Fruit fly (Drosophila melanogaster): Measurements from ENCODE around the gene CG6980.

CG6980 gene

DNA sequence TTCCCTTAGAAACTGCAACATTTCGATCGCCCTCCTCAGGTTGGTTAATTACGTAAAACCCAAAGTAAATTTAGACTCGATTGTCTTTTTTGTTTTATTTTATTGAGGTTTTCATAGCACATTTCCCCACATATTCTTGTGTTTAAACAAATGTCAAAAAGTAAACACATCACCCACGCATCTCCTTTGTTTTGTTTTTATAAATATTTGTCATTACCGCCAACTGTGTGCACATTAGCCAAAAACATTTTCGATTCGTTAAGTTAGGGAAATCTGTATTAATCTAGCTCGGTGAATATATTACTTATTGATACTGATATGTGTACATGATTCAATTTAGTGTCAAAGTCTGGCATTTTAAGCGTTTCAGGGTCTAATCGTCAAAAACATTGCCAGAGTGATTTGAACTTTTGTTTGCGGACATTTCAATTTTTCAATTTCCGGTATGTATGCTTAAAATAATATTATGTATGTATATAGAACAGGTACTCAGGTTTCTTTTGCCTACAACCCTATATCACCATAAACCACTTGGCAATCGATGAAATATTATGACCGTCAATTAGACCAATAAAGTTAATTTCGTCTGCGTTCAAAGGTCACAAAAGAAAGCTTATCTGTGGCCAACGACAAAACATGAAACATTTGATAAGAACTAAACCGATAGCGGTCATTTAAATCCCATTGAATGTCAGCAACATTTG lies 2.3 kb downstream of the CG6980 start (continued):
- TF ChIP-seq eve (GFP tag; optimal IDR thresholded peaks at IDR 0.05) (no peak), CG3995 (GFP tag; optimal IDR thresholded peaks at IDR 0.05) (no peak), Vsx1 (GFP tag; optimal IDR thresholded peaks at IDR 0.05) (peak; percentile 67), salm (tag; optimal IDR thresholded peaks at IDR 0.05) (peak; percentile 57), Ets97D (GFP tag; optimal IDR thresholded peaks at IDR 0.05) (no peak), CG6813 (GFP tag; optimal IDR thresholded peaks at IDR 0.05) (peak; percentile 86), abd-A (tag; optimal IDR thresholded peaks at IDR 0.05) (no peak), CG15696 (tag; optimal IDR thresholded peaks at IDR 0.05) (peak; percentile 54), CG12659 (GFP tag; optimal IDR thresholded peaks at IDR 0.05) (peak; percentile 38), Gsc (GFP tag; IDR thresholded peaks at IDR 0.05) (no peak), sc (optimal IDR thresholded peaks at IDR 0.05) (no peak), sc (GFP tag; optimal IDR thresholded peaks at IDR 0.05) (no peak), CG4328 (GFP tag; optimal IDR thresholded peaks at IDR 0.05) (peak; percentile 61), gce (GFP tag; IDR thresholded peaks at IDR 0.05) (no peak), Ets65A (GFP tag) (no peak), Sry-β (GFP tag; optimal IDR thresholded peaks at IDR 0.05) (peak; percentile 31), CG4854 (GFP tag; optimal IDR thresholded peaks at IDR 0.05) (peak; percentile 63), CG18262 (tag; optimal IDR thresholded peaks at IDR 0.05) (no peak), CG14441 (GFP tag; IDR thresholded peaks at IDR 0.05) (no peak), CG6854 (GFP tag; optimal IDR thresholded peaks at IDR 0.05) (peak; percentile 48), so (GFP tag; IDR thresholded peaks at IDR 0.05) (no peak)

dm6 chr3R:24810844-24811625 lies 3.6 kb downstream of the CG6980 start:
- TF ChIP-seq Scr (GFP tag; IDR thresholded peaks at IDR 0.05; ENCODE audit: partially characterized antibody), result no peak
- TF ChIP-seq Bdp1 (GFP tag; optimal IDR thresholded peaks at IDR 0.05), result peak; percentile 70
- peak; percentile 79 for TF ChIP-seq CG13894 (tag; optimal IDR thresholded peaks at IDR 0.05)
- TF ChIP-seq BtbVII (GFP tag; optimal IDR thresholded peaks at IDR 0.05), result peak; percentile 89
- peak; percentile 89 for TF ChIP-seq Aef1 (GFP tag; IDR thresholded peaks at IDR 0.05)
- peak; percentile 76 for TF ChIP-seq CG12104 (GFP tag; optimal IDR thresholded peaks at IDR 0.05)
- TF ChIP-seq vfl (GFP tag; optimal IDR thresholded peaks at IDR 0.05), result peak; percentile 75
- no peak for TF ChIP-seq Sry-β (GFP tag; optimal IDR thresholded peaks at IDR 0.05)
- no peak for TF ChIP-seq ato (GFP tag; IDR thresholded peaks at IDR 0.05; ENCODE audit: partially characterized antibody)
- TF ChIP-seq pzg (GFP tag; optimal IDR thresholded peaks at IDR 0.05), result peak; percentile 17
- peak; percentile 91 for TF ChIP-seq schlank (tag; optimal IDR thresholded peaks at IDR 0.05)
- TF ChIP-seq CG2875 (GFP tag; optimal IDR thresholded peaks at IDR 0.05), result peak; percentile 77
- peak; percentile 78 for TF ChIP-seq CG31224 (GFP tag; IDR thresholded peaks at IDR 0.05)
- TF ChIP-seq toy (GFP tag; IDR thresholded peaks at IDR 0.05), result peak; percentile 67; the same call in 1 of the 2 replicates
- TF ChIP-seq her (GFP tag; optimal IDR thresholded peaks at IDR 0.05), result peak; percentile 79
- TF ChIP-seq Drgx (GFP tag; IDR thresholded peaks at IDR 0.05), result peak; percentile 95
- peak; percentile 90 for TF ChIP-seq Xrp1 (GFP tag; IDR thresholded peaks at IDR 0.05)
- TF ChIP-seq mirr (GFP tag; optimal IDR thresholded peaks at IDR 0.05), result peak; percentile 92
- TF ChIP-seq fu2 (GFP tag; optimal IDR thresholded peaks at IDR 0.05), result peak; percentile 84
- peak; percentile 78 for TF ChIP-seq CG15011 (GFP tag; optimal IDR thresholded peaks at IDR 0.05)
- TF ChIP-seq dm (GFP tag; optimal IDR thresholded peaks at IDR 0.05), result peak; percentile 71
- TF ChIP-seq tgo (GFP tag; IDR thresholded peaks at IDR 0.05), result peak; percentile 83
- TF ChIP-seq Dbx (GFP tag; IDR thresholded peaks at IDR 0.05), result peak; percentile 90
- peak; percentile 95 for TF ChIP-seq Rfx (GFP tag; IDR thresholded peaks at IDR 0.05)
- TF ChIP-seq Fer2 (tag; optimal IDR thresholded peaks at IDR 0.05), result peak; percentile 83
- no peak for TF ChIP-seq pfk (GFP tag; optimal IDR thresholded peaks at IDR 0.05)
- peak; percentile 78 for TF ChIP-seq ATbp (GFP tag; optimal IDR thresholded peaks at IDR 0.05)
- peak; percentile 58 for TF ChIP-seq CG14710 (tag; optimal IDR thresholded peaks at IDR 0.05)
- TF ChIP-seq CG3847 (GFP tag; IDR thresholded peaks at IDR 0.05), result peak; percentile 87

All from whole organism, embryonic.